Worm (Caenorhabditis elegans) whole organism, dauer: ENCODE measurements around the gene K09D9.9.

Experiments
- unc-62 ChIP-seq: sonication (generic microtip); optimal IDR thresholded peaks from 2 replicates; lab custom pipeline; 2017; ENCODE audit warnings: missing biosample characterization, missing genetic modification reagents, missing genetic modification characterization

Gene K09D9.9

ce11 chrV:3969664-3970063, 24.3 kb downstream of the K09D9.9 start:
- no peak for TF ChIP-seq unc-62

- no peak for TF ChIP-seq unc-62
Observed at ce11 chrV:3968929-3969328, 25.0 kb downstream of the K09D9.9 start.

ce11 chrV:3967762-3968161, 26.2 kb downstream of the K09D9.9 start, which contains the start of gene cyp-34A8:
TSS of gene cyp-34A8 (minus strand) at chrV:3967823.
- TF ChIP-seq unc-62: no peak

- TF ChIP-seq unc-62: no peak
Observed at ce11 chrV:3963715-3964114, 30.2 kb downstream of the K09D9.9 start, which contains the start of gene cyp-34A7. TSS of gene cyp-34A7 (minus strand) at chrV:3963815.

- TF ChIP-seq unc-62: no peak
Observed at ce11 chrV:3961235-3961634, 32.7 kb downstream of the K09D9.9 start, which contains the start of gene cyp-34A6. TSS of gene cyp-34A6 (minus strand) at chrV:3961335.

- TF ChIP-seq unc-62: no peak
Observed at ce11 chrV:3957608-3958007, 36.3 kb downstream of the K09D9.9 start, which contains the start of gene cyp-34A5. TSS of gene cyp-34A5 (minus strand) at chrV:3957708.

ce11 chrV:3953739-3954138, 40.2 kb downstream of the K09D9.9 start, which contains the start of gene str-247:
TSS of gene str-247 (plus strand) at chrV:3954039.
- TF ChIP-seq unc-62: no peak

ce11 chrV:3949723-3950122, 44.2 kb downstream of the K09D9.9 start, which contains the start of gene dach-1:
TSS of gene dach-1 (plus strand) at chrV:3950023.
- no peak for TF ChIP-seq unc-62

- TF ChIP-seq unc-62: no peak
Observed at ce11 chrV:3945053-3945452, 48.9 kb downstream of the K09D9.9 start, which contains the start of gene cyp-35B3. TSS of gene cyp-35B3 (plus strand) at chrV:3945353.

- TF ChIP-seq unc-62: no peak
Observed at ce11 chrV:3943364-3943763, 50.6 kb downstream of the K09D9.9 start.
